Fruit fly (Drosophila melanogaster): ENCODE measurements around the gene CG32365.

The CG32365 gene

DNA sequence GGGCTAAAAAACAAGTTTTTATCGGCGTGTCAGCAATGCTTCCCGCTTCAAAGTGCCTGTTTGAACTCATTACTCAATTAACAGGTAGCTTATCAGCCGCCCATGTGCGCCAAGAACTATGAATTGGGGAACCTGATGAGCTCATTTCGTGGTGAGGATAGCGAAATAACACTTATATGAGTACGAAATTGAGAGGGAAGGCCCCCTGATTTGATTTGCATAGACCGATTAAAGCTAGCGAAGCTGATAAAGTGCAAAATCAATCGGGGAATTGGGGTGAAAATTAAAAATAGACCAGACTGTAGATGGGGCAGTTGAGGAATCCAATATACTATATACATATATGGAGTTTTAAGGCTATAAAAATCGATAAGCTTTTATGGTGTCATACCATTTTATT is 65.4 kb downstream of the CG32365 start:
- TF ChIP-seq CG10631 (GFP tag; optimal IDR thresholded peaks at IDR 0.05) (no peak), CG6854 (GFP tag; optimal IDR thresholded peaks at IDR 0.05) (no peak), CG34406 (GFP tag; optimal IDR thresholded peaks at IDR 0.05) (no peak), Met (GFP tag; optimal IDR thresholded peaks at IDR 0.05) (no peak), Ets96B (tag; optimal IDR thresholded peaks at IDR 0.05) (no peak), CG3032 (tag; optimal IDR thresholded peaks at IDR 0.05) (no peak), Blimp-1 (GFP tag; optimal IDR thresholded peaks at IDR 0.05) (no peak), Sox15 (GFP tag; optimal IDR thresholded peaks at IDR 0.05) (no peak), svp (GFP tag) (no peak), fd59A (GFP tag; optimal IDR thresholded peaks at IDR 0.05) (no peak)

DNA sequence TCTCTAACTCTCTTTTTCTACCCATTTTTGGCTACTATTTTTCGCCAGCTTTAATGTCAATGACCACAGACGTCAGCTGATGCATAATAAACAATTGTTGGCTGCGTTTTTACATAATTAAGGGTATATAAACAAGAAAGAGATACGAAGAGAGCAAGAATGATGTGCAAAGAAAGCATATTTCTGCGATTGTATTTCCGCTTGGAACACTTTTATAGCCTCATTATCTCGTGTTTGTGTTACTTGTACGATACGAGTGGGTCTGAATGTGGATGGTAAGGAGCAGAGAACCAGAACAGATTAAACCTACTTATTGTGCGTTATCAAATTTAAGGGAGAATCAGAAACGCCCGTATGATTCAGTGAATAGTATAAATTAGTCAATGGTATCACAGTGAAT is 66.0 kb downstream of the CG32365 start:
- TF ChIP-seq vri (GFP tag; optimal IDR thresholded peaks at IDR 0.05) (peak; percentile 62), CG7368 (GFP tag; optimal IDR thresholded peaks at IDR 0.05) (no peak)

dm6 chr3L:7935409-7935932 is 66.6 kb downstream of the CG32365 start:
- TF ChIP-seq CG6276 (GFP tag; optimal IDR thresholded peaks at IDR 0.05) (no peak), svp (GFP tag) (peak; percentile 72)

DNA sequence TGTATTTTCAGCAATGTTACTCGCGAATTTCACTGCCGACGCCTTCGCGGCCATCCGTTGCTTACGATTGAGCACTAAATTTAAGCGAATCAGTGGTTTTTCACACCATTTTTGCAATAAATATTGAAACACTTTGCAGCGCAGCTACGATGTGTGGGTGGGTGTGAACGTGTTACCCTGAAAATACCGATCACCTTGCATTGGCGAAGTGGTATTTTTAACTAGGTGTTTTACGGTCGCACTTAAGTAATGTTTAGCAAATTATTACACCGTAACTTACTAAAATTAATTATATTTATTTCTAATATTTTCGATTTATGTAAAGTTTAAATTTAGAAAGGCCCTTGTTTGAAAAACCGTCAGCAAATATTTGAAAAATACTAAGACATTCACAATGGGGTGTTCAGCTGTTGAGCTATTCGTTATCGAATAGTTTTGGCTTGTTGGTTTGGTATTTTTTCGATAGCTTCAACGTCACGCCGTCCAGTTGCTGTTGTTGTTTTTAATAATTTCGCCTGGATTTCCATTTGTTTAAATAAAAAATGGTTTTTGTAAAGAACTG is 67.2 kb downstream of the CG32365 start, which contains the start of the genes syd and Srp9:
Gene syd (minus strand): TSS at position 188 of the 562 bp plus-strand sequence.
Gene Srp9 (plus strand): TSS at position 441 of the 562 bp plus-strand sequence.
- peak; percentile 51 for TF ChIP-seq CG6854 (GFP tag; optimal IDR thresholded peaks at IDR 0.05)
- TF ChIP-seq CG11902 (GFP tag; optimal IDR thresholded peaks at IDR 0.05): no peak
- TF ChIP-seq Hr39 (GFP tag; optimal IDR thresholded peaks at IDR 0.05): no peak
- no peak for TF ChIP-seq CG11294 (GFP tag; IDR thresholded peaks at IDR 0.05)
- peak; percentile 7 for TF ChIP-seq fkh (GFP tag; optimal IDR thresholded peaks at IDR 0.05)
- TF ChIP-seq svp (GFP tag): peak; percentile 28

DNA sequence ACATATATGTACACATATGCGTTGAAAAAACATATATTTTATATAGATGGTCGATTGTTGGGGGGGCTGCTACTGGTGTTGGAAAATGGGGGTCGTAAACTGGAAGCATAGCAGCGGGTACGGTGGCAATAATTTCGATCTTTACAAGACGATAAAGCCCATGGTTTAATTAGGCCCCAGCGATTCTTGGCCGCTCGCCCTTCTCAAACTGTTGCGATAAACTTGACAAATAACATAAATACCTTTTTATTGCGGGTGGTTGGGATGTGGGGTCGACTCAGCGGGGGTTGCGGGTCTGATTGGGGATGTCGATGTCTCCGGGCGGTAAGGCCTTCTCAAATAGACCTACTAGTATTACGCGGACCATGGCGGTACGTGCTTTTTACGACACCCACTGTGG is 69.8 kb downstream of the CG32365 start:
- TF ChIP-seq CG11762 (GFP tag; optimal IDR thresholded peaks at IDR 0.05; ENCODE audit: insufficient read depth) (no peak), fkh (GFP tag; optimal IDR thresholded peaks at IDR 0.05) (peak; percentile 67)

dm6 chr3L:7940558-7941238 is 71.9 kb downstream of the CG32365 start:
- TF ChIP-seq vri (GFP tag; optimal IDR thresholded peaks at IDR 0.05) (peak; percentile 40), Lpt (GFP tag; optimal IDR thresholded peaks at IDR 0.05) (no peak)

- TF ChIP-seq fkh (GFP tag; optimal IDR thresholded peaks at IDR 0.05) (peak; percentile 66), Hr39 (GFP tag; optimal IDR thresholded peaks at IDR 0.05) (no peak)
These were observed 72.7 kb downstream of the CG32365 start for dm6 chr3L:7941514-7941913.

DNA sequence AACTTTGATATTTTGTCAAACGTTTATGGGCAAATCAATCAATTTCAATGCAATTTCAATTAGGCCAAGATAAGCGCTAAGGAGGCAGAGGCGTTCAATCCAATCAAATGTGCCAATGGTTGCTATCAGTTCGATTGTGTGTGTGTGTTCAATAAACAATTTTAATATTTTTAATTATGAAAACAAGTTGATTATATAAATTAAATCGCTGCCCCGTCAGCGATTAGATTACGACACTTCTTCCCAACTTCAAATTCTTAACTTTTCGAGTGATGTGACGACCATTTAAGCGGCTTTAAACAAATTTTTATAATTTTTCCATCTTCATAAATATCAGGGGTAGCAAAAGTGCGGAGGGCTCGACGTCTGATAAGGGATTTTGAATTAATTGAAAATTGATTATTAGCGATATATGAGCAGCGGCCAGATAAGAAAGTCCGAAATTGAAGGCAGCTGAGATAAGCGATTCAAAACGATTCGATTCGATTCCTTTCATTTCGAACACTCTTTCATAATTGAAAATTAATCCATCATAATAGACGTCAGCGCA is 73.6 kb downstream of the CG32365 start:
- TF ChIP-seq vri (GFP tag; optimal IDR thresholded peaks at IDR 0.05) (peak; percentile 71), svp (GFP tag) (peak; percentile 63), CG6276 (GFP tag; optimal IDR thresholded peaks at IDR 0.05) (no peak), CG3919 (GFP tag; optimal IDR thresholded peaks at IDR 0.05) (no peak), Ets96B (tag; optimal IDR thresholded peaks at IDR 0.05) (no peak)

DNA sequence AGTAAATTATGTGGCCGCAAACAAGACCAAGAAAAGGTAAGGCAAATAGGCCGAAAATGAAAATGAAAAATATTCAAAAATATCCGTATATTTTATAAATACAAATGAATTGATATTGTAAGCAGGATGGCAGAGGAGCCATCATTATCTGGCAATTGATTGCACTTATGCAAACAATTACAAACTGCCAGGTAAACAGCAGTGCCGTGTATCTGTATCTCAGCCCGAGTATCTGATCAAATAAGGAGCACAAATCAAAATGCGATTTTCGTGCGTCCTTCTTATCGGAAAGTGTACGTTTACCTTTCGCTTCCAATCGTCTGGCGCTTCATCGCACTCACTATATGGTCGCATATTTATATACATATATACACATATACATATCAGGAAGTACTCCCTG is 74.2 kb downstream of the CG32365 start:
- TF ChIP-seq fkh (GFP tag; optimal IDR thresholded peaks at IDR 0.05): peak; percentile 58
- no peak for TF ChIP-seq dac (GFP tag; optimal IDR thresholded peaks at IDR 0.05)
- TF ChIP-seq CG4318 (GFP tag; optimal IDR thresholded peaks at IDR 0.05): no peak
- TF ChIP-seq Eip78C (GFP tag): peak; percentile 61
- TF ChIP-seq CG7368 (GFP tag; optimal IDR thresholded peaks at IDR 0.05): no peak
- TF ChIP-seq esn (GFP tag; optimal IDR thresholded peaks at IDR 0.05): peak; percentile 23
